Worm (Caenorhabditis elegans): ENCODE results near the gene K01A12.2.

K01A12.2 gene

DNA sequence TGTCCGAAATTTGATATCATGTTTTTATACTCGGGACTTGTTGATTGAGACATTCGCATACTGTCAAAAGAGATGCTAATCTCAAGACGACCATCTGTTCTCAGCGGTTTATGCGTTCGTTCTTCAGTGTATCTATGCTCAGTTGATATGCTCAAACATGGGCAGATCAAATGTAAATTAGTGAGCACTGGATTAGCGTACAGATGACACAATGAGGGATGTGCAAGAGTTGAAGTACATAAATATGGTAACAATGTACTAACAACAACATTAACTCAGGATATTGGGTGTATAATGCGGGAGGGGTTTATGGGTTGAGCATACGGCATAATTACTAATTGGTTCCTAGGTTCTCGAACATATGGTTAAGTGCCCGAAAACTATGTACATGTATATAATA is 49.3 kb downstream of the K01A12.2 start:
- TF ChIP-seq hlh-4 (tag; optimal IDR thresholded peaks at IDR 0.05) = no peak

All from whole organism, L1 larva.